Fruit fly (Drosophila melanogaster) whole organism, adult: ENCODE measurements around the gene CG45428.

ENCODE experiments used
- CG11617 ChIP-seq: fragments of 200-800 bp; sonication (Bioruptor generic); optimal IDR thresholded peaks from 2 replicates; lab custom pipeline; 2017; ENCODE audit warnings: mild to moderate bottlenecking, missing biosample characterization, missing genetic modification reagents, missing genetic modification characterization
- CG1620 ChIP-seq: fragments of 200-800 bp; sonication (Bioruptor generic); optimal IDR thresholded peaks from 2 replicates; lab custom pipeline; 2016; ENCODE audit warnings: missing biosample characterization, missing genetic modification characterization
- CG7101 ChIP-seq: fragments of 200-800 bp; sonication (Bioruptor generic); optimal IDR thresholded peaks from 2 replicates; lab custom pipeline; 2018; ENCODE audit warnings: missing biosample characterization, mild to moderate bottlenecking, missing genetic modification characterization, moderate library complexity
- Clk ChIP-seq: fragments of 200-800 bp; sonication (Bioruptor generic); optimal IDR thresholded peaks from 2 replicates; lab custom pipeline; 2017; ENCODE audit warnings: missing biosample characterization, missing genetic modification characterization
- Crg-1 ChIP-seq: fragments of 200-800 bp; sonication (Bioruptor generic); optimal IDR thresholded peaks from 2 replicates; lab custom pipeline; 2016; ENCODE audit warnings: missing biosample characterization, missing genetic modification characterization
- Hr96 ChIP-seq: fragments of 200-800 bp; sonication (Bioruptor generic); optimal IDR thresholded peaks from 2 replicates; lab custom pipeline; 2016; ENCODE audit warnings: missing biosample characterization, missing genetic modification characterization
- Mnt ChIP-seq: fragments of 200-800 bp; sonication (Bioruptor generic); optimal IDR thresholded peaks from 2 replicates; lab custom pipeline; 2016; ENCODE audit warnings: missing biosample characterization, mild to moderate bottlenecking, missing genetic modification characterization
- bab1 ChIP-seq: fragments of 200-800 bp; sonication (Bioruptor generic); optimal IDR thresholded peaks from 3 replicates; lab custom pipeline; 2019; ENCODE audit warnings: missing biosample characterization, mild to moderate bottlenecking, missing genetic modification characterization, moderate library complexity
- cic ChIP-seq: fragments of 200-800 bp; sonication (Bioruptor generic); optimal IDR thresholded peaks from 2 replicates; lab custom pipeline; 2017; ENCODE audit warnings: missing biosample characterization, mild to moderate bottlenecking, missing genetic modification characterization, moderate library complexity
- kay ChIP-seq: fragments of 200-800 bp; sonication (Bioruptor generic); peaks from one replicate; lab custom pipeline; 2016; ENCODE audit warnings: missing biosample characterization, missing genetic modification characterization, borderline replicate concordance
- pad ChIP-seq: fragments of 200-800 bp; sonication (Bioruptor generic); optimal IDR thresholded peaks from 3 replicates; lab custom pipeline; 2017; ENCODE audit warnings: missing biosample characterization, missing genetic modification characterization, mild to moderate bottlenecking, moderate library complexity, missing genetic modification reagents
- toe ChIP-seq: fragments of 200-800 bp; sonication (Bioruptor generic); optimal IDR thresholded peaks from 2 replicates; lab custom pipeline; 2016; ENCODE audit warnings: missing biosample characterization, missing genetic modification characterization

- TF ChIP-seq bab1 (GFP tag; lab: Kevin White, UChicago) = no peak
- TF ChIP-seq Mnt (GFP tag; lab: Kevin White, UChicago) = no peak
- TF ChIP-seq CG7101 (tag; lab: Kevin White, UChicago) = no peak
- no peak for TF ChIP-seq pad
- TF ChIP-seq kay (GFP tag; lab: Kevin White, UChicago) = no peak
- TF ChIP-seq CG1620 (GFP tag; lab: Kevin White, UChicago) = no peak
- no peak for TF ChIP-seq Clk (GFP tag; lab: Kevin White, UChicago)
- TF ChIP-seq Hr96 (GFP tag; lab: Kevin White, UChicago) = no peak
- TF ChIP-seq CG11617 = no peak
- no peak for TF ChIP-seq Crg-1 (GFP tag; lab: Kevin White, UChicago)
- no peak for TF ChIP-seq toe (GFP tag; lab: Kevin White, UChicago)
- no peak for TF ChIP-seq cic (GFP tag; lab: Kevin White, UChicago)
Observed at dm6 chr3L:22860487-22860886, 23.6 kb upstream of the CG45428 start, which contains the start of gene CG13239.
